Worm (Caenorhabditis elegans) whole organism, L4 larva: ENCODE measurements around the gene srlf-20.
A peak's percentile ranks its signal among the peaks of the same experiment; 100 is the strongest.

Experiments
- F10B5.3 ChIP-seq: sonication (generic microtip); optimal IDR thresholded peaks from 2 replicates; lab custom pipeline; 2016; ENCODE audit warnings: mild to moderate bottlenecking, missing genetic modification characterization, missing compliant biosample characterization
- F44E2.7 ChIP-seq: fragments of 200-800 bp; sonication (Bioruptor generic); IDR thresholded peaks from 2 replicates; pipeline ENCODE4 v2.1.2; 2022; ENCODE audit warnings: missing genetic modification characterization, missing compliant biosample characterization
- R02D3.7 ChIP-seq: fragments of 150-350 bp; sonication (generic microtip); optimal IDR thresholded peaks from 3 replicates; lab custom pipeline; 2014; ENCODE audit warnings: missing biosample characterization, missing genetic modification characterization
- T20F7.1 ChIP-seq: fragments of 200-800 bp; sonication (Bioruptor generic); optimal IDR thresholded peaks from 2 replicates; lab custom pipeline; 2018; ENCODE audit warnings: mild to moderate bottlenecking, missing genetic modification characterization, missing compliant biosample characterization
- T26A8.4 ChIP-seq: fragments of 200-800 bp; sonication (Bioruptor generic); IDR thresholded peaks from 2 replicates; pipeline ENCODE4 v1.3.6; 2022; ENCODE audit warnings: missing genetic modification characterization, missing compliant biosample characterization
- Y48G9A.11 ChIP-seq: fragments of 200-800 bp; sonication (Bioruptor generic); IDR thresholded peaks from 2 replicates; pipeline ENCODE4 v1.3.6; 2022; ENCODE audit warnings: missing genetic modification reagents, missing genetic modification characterization, missing compliant biosample characterization
- arid-1 ChIP-seq: fragments of 200-800 bp; sonication (Bioruptor generic); conservative IDR thresholded peaks from 2 replicates; pipeline ENCODE4 v1.3.6; 2022; ENCODE audit warnings: missing genetic modification reagents, missing genetic modification characterization, missing compliant biosample characterization
- ceh-28 ChIP-seq: fragments of 150-350 bp; optimal IDR thresholded peaks from 2 replicates; lab custom pipeline; 2014; ENCODE audit warnings: missing biosample characterization, missing genetic modification reagents, missing genetic modification characterization
- ceh-32 ChIP-seq: sonication (generic microtip); optimal IDR thresholded peaks from 2 replicates; lab custom pipeline; 2016; ENCODE audit warnings: mild to moderate bottlenecking, missing genetic modification characterization, missing compliant biosample characterization; ENCODE audit not compliant: poor library complexity
- ceh-62 ChIP-seq: sonication (generic microtip); optimal IDR thresholded peaks from 2 replicates; lab custom pipeline; 2017; ENCODE audit warnings: missing biosample characterization, missing genetic modification characterization
- ces-1 ChIP-seq: fragments of 150-350 bp; sonication (generic microtip); optimal IDR thresholded peaks from 4 replicates; lab custom pipeline; 2014; ENCODE audit warnings: missing biosample characterization, missing genetic modification reagents, missing genetic modification characterization
- cey-2 ChIP-seq: sonication (generic microtip); optimal IDR thresholded peaks from 3 replicates; lab custom pipeline; 2017; ENCODE audit warnings: missing genetic modification characterization, mild to moderate bottlenecking, missing compliant biosample characterization, antibody characterized with exemption, borderline replicate concordance; ENCODE audit not compliant: insufficient read depth
- daf-8 ChIP-seq: fragments of 200-800 bp; sonication (Bioruptor generic); IDR thresholded peaks from 2 replicates; pipeline ENCODE4 v1.3.6; 2022; ENCODE audit warnings: missing genetic modification characterization, missing compliant biosample characterization
- dmd-9 ChIP-seq: fragments of 200-800 bp; sonication (Bioruptor generic); IDR thresholded peaks from 2 replicates; pipeline ENCODE4 v1.3.6; 2022; ENCODE audit warnings: missing genetic modification reagents, missing genetic modification characterization, missing compliant biosample characterization
- dve-1 ChIP-seq: sonication (generic microtip); optimal IDR thresholded peaks from 2 replicates; lab custom pipeline; 2017; ENCODE audit warnings: antibody characterized with exemption, mild to moderate bottlenecking, missing genetic modification characterization, missing compliant biosample characterization; ENCODE audit not compliant: insufficient read depth
- egl-27 ChIP-seq: sonication (generic microtip); optimal IDR thresholded peaks from 3 replicates; lab custom pipeline; 2017; ENCODE audit warnings: missing biosample characterization, missing genetic modification reagents, missing genetic modification characterization
- egl-43 ChIP-seq: fragments of 200-800 bp; sonication (Bioruptor generic); IDR thresholded peaks from 2 replicates; pipeline ENCODE4 v1.3.6; 2022; ENCODE audit warnings: missing genetic modification reagents, missing genetic modification characterization, missing compliant biosample characterization
- fkh-10 ChIP-seq: fragments of 150-350 bp; optimal IDR thresholded peaks from 2 replicates; lab custom pipeline; 2014; ENCODE audit warnings: missing biosample characterization, missing genetic modification reagents, missing genetic modification characterization
- hif-1 ChIP-seq, 2 experiments: sonication (generic microtip); optimal IDR thresholded peaks; 2 replicates each; lab custom pipeline; 2016 to 2017; ENCODE audit warnings: missing compliant biosample characterization in 2 of 2, missing genetic modification characterization in 2 of 2, missing genetic modification reagents in 2 of 2, missing genotype in 2 of 2, mild to moderate bottlenecking in 1 of 2
- hlh-30 ChIP-seq: sonication (generic microtip); optimal IDR thresholded peaks from 2 replicates; lab custom pipeline; 2017; ENCODE audit warnings: antibody characterized with exemption, mild to moderate bottlenecking, missing genetic modification characterization, missing compliant biosample characterization; ENCODE audit not compliant: insufficient read depth
- jun-1 ChIP-seq: fragments of 150-350 bp; optimal IDR thresholded peaks from 2 replicates; lab custom pipeline; 2014; ENCODE audit warnings: missing biosample characterization, missing genetic modification reagents, missing genetic modification characterization
- lim-7 ChIP-seq: fragments of 200-800 bp; sonication (Bioruptor generic); IDR thresholded peaks from 2 replicates; pipeline ENCODE4 v1.3.6; 2022; ENCODE audit warnings: missing genetic modification characterization, missing compliant biosample characterization
- lin-1 ChIP-seq: fragments of 200-800 bp; sonication (Bioruptor generic); IDR thresholded peaks from 2 replicates; pipeline ENCODE4 v1.3.6; 2022; ENCODE audit warnings: missing genetic modification reagents, missing genetic modification characterization, missing compliant biosample characterization
- lin-13 ChIP-seq: fragments of 150-350 bp; optimal IDR thresholded peaks from 2 replicates; lab custom pipeline; 2014; ENCODE audit warnings: missing biosample characterization, missing genetic modification reagents, missing genetic modification characterization
- lin-38 ChIP-seq: fragments of 200-800 bp; sonication (Bioruptor generic); IDR thresholded peaks from 2 replicates; pipeline ENCODE4 v1.3.6; 2022; ENCODE audit warnings: missing genetic modification reagents, missing genetic modification characterization, missing compliant biosample characterization
- lin-39 ChIP-seq: fragments of 150-350 bp; optimal IDR thresholded peaks from 2 replicates; lab custom pipeline; 2014; ENCODE audit warnings: missing biosample characterization, missing genetic modification reagents, missing genetic modification characterization
- madf-5 ChIP-seq, 2 experiments: fragments of 200-800 bp; sonication (Bioruptor generic); IDR thresholded peaks; 2 replicates each; pipeline ENCODE4 v1.3.6; 2022; ENCODE audit warnings: missing compliant biosample characterization in 2 of 2, missing genetic modification characterization in 2 of 2
- madf-9 ChIP-seq: fragments of 200-800 bp; sonication (Bioruptor generic); conservative IDR thresholded peaks from 2 replicates; pipeline ENCODE4 v1.3.6; 2022; ENCODE audit warnings: missing genetic modification reagents, missing genetic modification characterization, missing compliant biosample characterization
- mdl-1 ChIP-seq, 2 experiments: fragments of 150-350 bp in 1 of 2; sonication (generic microtip) in 1 of 2; optimal IDR thresholded peaks; 2 replicates each; lab custom pipeline; 2014 to 2017; ENCODE audit warnings: missing biosample characterization in 2 of 2, missing genetic modification characterization in 2 of 2
- mdt-29 ChIP-seq: fragments of 200-800 bp; sonication (Bioruptor generic); IDR thresholded peaks from 2 replicates; pipeline ENCODE4 v1.3.6; 2022; ENCODE audit warnings: missing genetic modification reagents, missing genetic modification characterization, missing compliant biosample characterization
- mep-1 ChIP-seq: fragments of 150-350 bp; sonication (generic microtip); optimal IDR thresholded peaks from 3 replicates; lab custom pipeline; 2014; ENCODE audit warnings: missing biosample characterization, missing genetic modification characterization
- mxl-2 ChIP-seq: fragments of 200-800 bp; sonication (Bioruptor generic); conservative IDR thresholded peaks from 2 replicates; pipeline ENCODE4 v1.3.6; 2022; ENCODE audit warnings: missing genetic modification reagents, missing genetic modification characterization, missing compliant biosample characterization
- mxl-3 ChIP-seq: fragments of 200-800 bp; sonication (Bioruptor generic); optimal IDR thresholded peaks from 2 replicates; lab custom pipeline; 2018; ENCODE audit warnings: mild to moderate bottlenecking, missing genetic modification characterization, missing compliant biosample characterization
- nhr-28 ChIP-seq: fragments of 150-350 bp; optimal IDR thresholded peaks from 2 replicates; lab custom pipeline; 2014; ENCODE audit warnings: missing biosample characterization, missing genetic modification characterization
- nhr-48 ChIP-seq: sonication (generic microtip); optimal IDR thresholded peaks from 2 replicates; lab custom pipeline; 2016; ENCODE audit warnings: mild to moderate bottlenecking, missing genetic modification characterization, missing compliant biosample characterization
- nhr-76 ChIP-seq: fragments of 150-350 bp; optimal IDR thresholded peaks from 2 replicates; lab custom pipeline; 2014; ENCODE audit warnings: missing biosample characterization, missing genetic modification characterization
- pha-4 ChIP-seq, 2 experiments: fragments of 150-350 bp in 1 of 2; fragments of 200-800 bp in 1 of 2; sonication (Bioruptor generic) in 1 of 2; IDR thresholded peaks in 1 of 2; optimal IDR thresholded peaks in 1 of 2; 2 replicates each; pipeline versions ENCODE4 v1.3.6 to Lab custom; 2014 to 2022; ENCODE audit warnings: missing genetic modification characterization in 2 of 2, missing genetic modification reagents in 2 of 2, missing biosample characterization in 1 of 2, missing compliant biosample characterization in 1 of 2
- rbr-2 ChIP-seq: sonication (generic microtip); optimal IDR thresholded peaks from 2 replicates; lab custom pipeline; 2016; ENCODE audit warnings: missing genotype, missing genetic modification characterization, missing compliant biosample characterization
- saeg-2 ChIP-seq: fragments of 200-800 bp; sonication (Bioruptor generic); IDR thresholded peaks from 2 replicates; pipeline ENCODE4 v1.3.6; 2022; ENCODE audit warnings: missing genetic modification reagents, missing genetic modification characterization, missing compliant biosample characterization
- set-16 ChIP-seq: fragments of 200-800 bp; sonication (Bioruptor generic); IDR thresholded peaks from 2 replicates; pipeline ENCODE4 v1.3.6; 2022; ENCODE audit warnings: missing genetic modification reagents, missing genetic modification characterization, missing compliant biosample characterization
- spr-3 ChIP-seq: fragments of 200-800 bp; sonication (Bioruptor generic); optimal IDR thresholded peaks from 2 replicates; lab custom pipeline; 2018; ENCODE audit warnings: mild to moderate bottlenecking, missing genetic modification characterization, missing compliant biosample characterization
- tra-1 ChIP-seq: fragments of 200-800 bp; sonication (Bioruptor generic); IDR thresholded peaks from 2 replicates; pipeline ENCODE4 v1.3.6; 2022; ENCODE audit warnings: missing genetic modification reagents, missing genetic modification characterization, missing compliant biosample characterization
- unc-130 ChIP-seq: sonication (generic microtip); optimal IDR thresholded peaks from 2 replicates; lab custom pipeline; 2016; ENCODE audit warnings: missing genetic modification reagents, missing genetic modification characterization, missing compliant biosample characterization
- zip-2 ChIP-seq: fragments of 150-350 bp; optimal IDR thresholded peaks from 2 replicates; lab custom pipeline; 2014; ENCODE audit warnings: missing biosample characterization, missing genetic modification characterization
- ztf-11 ChIP-seq: fragments of 150-350 bp; optimal IDR thresholded peaks from 2 replicates; lab custom pipeline; 2014; ENCODE audit warnings: missing biosample characterization, missing genetic modification characterization
- ztf-7 ChIP-seq: fragments of 150-350 bp; optimal IDR thresholded peaks from 2 replicates; lab custom pipeline; 2014; ENCODE audit warnings: missing biosample characterization, missing genetic modification characterization

The srlf-20 gene

DNA sequence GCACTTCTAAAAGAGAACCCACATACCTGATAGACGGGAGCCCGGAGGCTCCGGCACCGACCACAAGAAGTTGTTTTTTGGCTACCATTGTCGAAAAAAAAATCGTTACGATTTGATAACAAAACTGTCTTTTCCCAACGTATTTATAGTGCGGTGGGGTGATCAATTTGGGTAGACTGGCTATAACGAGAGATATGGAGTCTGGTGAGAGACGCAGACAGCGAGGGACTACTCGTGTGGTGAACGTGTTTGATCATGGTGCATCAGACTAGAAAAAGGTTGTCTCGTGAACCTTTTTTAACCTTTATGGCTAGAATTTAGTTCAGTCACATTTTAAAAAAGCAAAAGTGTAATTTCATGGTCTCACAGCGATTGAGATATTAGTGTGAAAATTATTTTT, 9.7 kb downstream of the srlf-20 start, which contains the start of gene fmo-5 (continued):
- no peak for TF ChIP-seq tra-1
- peak; percentile 96 for TF ChIP-seq hlh-30 (tag; lab: Kevin White, UChicago)
- no peak for TF ChIP-seq saeg-2 (GFP tag; lab: Robert Waterston, UW)
- TF ChIP-seq dve-1 (tag; lab: Kevin White, UChicago): peak; percentile 59
- peak; percentile 65; the same call in 1 of the 2 replicates for TF ChIP-seq lin-38

DNA sequence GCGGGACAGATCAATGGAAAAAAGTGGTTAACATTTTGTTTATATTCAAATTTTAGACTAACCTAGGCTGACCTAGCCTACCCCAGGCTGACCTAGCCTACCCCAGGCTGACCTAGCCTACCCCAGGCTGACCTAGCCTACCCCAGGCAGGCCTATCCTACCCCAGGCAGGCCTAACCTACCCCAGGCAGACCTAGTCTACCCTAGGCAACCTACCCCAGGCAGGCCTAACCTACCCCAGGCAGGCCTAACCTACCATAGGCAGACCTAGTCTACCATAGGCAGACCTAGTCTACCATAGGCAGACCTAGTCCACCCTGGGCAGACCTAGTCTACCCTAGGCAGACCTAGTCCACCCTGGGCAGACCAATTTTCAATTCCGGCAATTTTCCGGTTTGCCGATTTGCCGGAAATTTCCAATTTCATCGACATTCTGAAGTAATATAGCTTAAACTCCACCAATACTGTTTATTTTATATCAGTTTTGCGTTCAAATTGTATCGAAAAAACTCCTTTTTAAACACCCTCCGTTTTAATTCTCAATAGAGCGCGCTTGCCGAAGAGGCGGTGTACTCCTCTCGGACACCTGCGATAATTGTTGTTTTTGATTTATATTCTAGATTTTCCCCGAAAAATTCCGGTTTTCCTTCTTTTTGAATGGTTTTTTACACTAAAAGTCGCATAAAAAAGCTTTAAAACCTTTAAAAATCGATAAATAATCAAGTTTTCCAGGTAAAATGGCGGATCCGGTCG, 10.6 kb downstream of the srlf-20 start, which contains the start of gene trm-2A:
trm-2A (plus strand) TSS at position 732 of the 752 bp plus-strand sequence.
- TF ChIP-seq fkh-10 (GFP tag; lab: Kevin White, UChicago): no peak
- TF ChIP-seq unc-130: no peak
- TF ChIP-seq F44E2.7 (GFP tag; lab: Robert Waterston, UW): 0 out of 2 replicates have a peak, but pooled peaks have one; percentile 15
- peak; percentile 71 for TF ChIP-seq set-16 (GFP tag; lab: Robert Waterston, UW)
- no peak for TF ChIP-seq ztf-7
- no peak for TF ChIP-seq dmd-9 (GFP tag; lab: Robert Waterston, UW)
- no peak for TF ChIP-seq F10B5.3
- no peak for TF ChIP-seq ztf-11 (tag; lab: Kevin White, UChicago)
- no peak for TF ChIP-seq pha-4 (GFP tag; IDR thresholded peaks at IDR 0.05; lab: Robert Waterston, UW)
- peak; percentile 43 for TF ChIP-seq pha-4 (tag; optimal IDR thresholded peaks at IDR 0.05; lab: Kevin White, UChicago)
- no peak for TF ChIP-seq ces-1 (GFP tag; lab: Kevin White, UChicago)
- TF ChIP-seq nhr-76 (tag; lab: Kevin White, UChicago): no peak
- peak; percentile 16 for TF ChIP-seq lin-13 (GFP tag; lab: Kevin White, UChicago)
- TF ChIP-seq T20F7.1: no peak
- TF ChIP-seq spr-3 (GFP tag; lab: Kevin White, UChicago): no peak
- TF ChIP-seq hif-1 (tag; optimal IDR thresholded peaks at IDR 0.05; lab: Kevin White, UChicago): peak in 1 of 2 experiments; percentile 47
- TF ChIP-seq dve-1 (tag; lab: Kevin White, UChicago): peak; percentile 60
- TF ChIP-seq mxl-2 (GFP tag; lab: Robert Waterston, UW): no peak
- TF ChIP-seq ceh-62 (tag; lab: Kevin White, UChicago): no peak
- TF ChIP-seq mep-1 (tag; lab: Kevin White, UChicago): peak; percentile 79
- no peak for TF ChIP-seq daf-8 (GFP tag; lab: Robert Waterston, UW)
- no peak for TF ChIP-seq nhr-48 (tag; lab: Kevin White, UChicago)
- no peak for TF ChIP-seq madf-9 (GFP tag; lab: Robert Waterston, UW)
- no peak for TF ChIP-seq T26A8.4 (GFP tag; lab: Robert Waterston, UW)
- no peak for TF ChIP-seq egl-27 (tag; lab: Kevin White, UChicago)
- TF ChIP-seq mxl-3: no peak
- TF ChIP-seq R02D3.7 (tag; lab: Kevin White, UChicago): no peak
- no peak for TF ChIP-seq cey-2 (tag; lab: Kevin White, UChicago)
- no peak for TF ChIP-seq saeg-2 (GFP tag; lab: Robert Waterston, UW)
- TF ChIP-seq Y48G9A.11: no peak
- TF ChIP-seq ceh-28 (tag; lab: Kevin White, UChicago): no peak
- TF ChIP-seq ceh-32: no peak
- TF ChIP-seq nhr-28 (tag; lab: Kevin White, UChicago): peak; percentile 67
- no peak for TF ChIP-seq lin-1 (GFP tag; lab: Robert Waterston, UW)
- TF ChIP-seq lin-39 (tag; lab: Kevin White, UChicago): no peak
- TF ChIP-seq lim-7 (GFP tag; lab: Robert Waterston, UW): no peak
- TF ChIP-seq mdl-1 (tag; optimal IDR thresholded peaks at IDR 0.05; lab: Kevin White, UChicago): peak in 1 of 2 experiments; percentile 17
- peak; percentile 37; the same call in 1 of the 2 replicates for TF ChIP-seq egl-43
- TF ChIP-seq jun-1 (tag; lab: Kevin White, UChicago): no peak
- no peak for TF ChIP-seq mdt-29
- peak; percentile 54 for TF ChIP-seq rbr-2 (tag; lab: Kevin White, UChicago)
- TF ChIP-seq arid-1 (GFP tag; lab: Robert Waterston, UW): no peak
- peak; percentile 76 for TF ChIP-seq hlh-30 (tag; lab: Kevin White, UChicago)
- no peak for TF ChIP-seq zip-2 (tag; lab: Kevin White, UChicago)
- TF ChIP-seq madf-5 (GFP tag; IDR thresholded peaks at IDR 0.05; lab: Robert Waterston, UW): no peak
